Worm (Caenorhabditis elegans): ENCODE measurements around the gene M02G9.4.

The M02G9.4 gene

ce11 chrII:10325615-10326232 lies 8.6 kb downstream of the M02G9.4 start, which contains the start of gene appg-1:
Gene appg-1 (plus strand): TSS chrII:10326041.
- TF ChIP-seq jun-1 (tag; optimal IDR thresholded peaks at IDR 0.05) (no peak), aly-2 (tag; optimal IDR thresholded peaks at IDR 0.05) (no peak), nhr-77 (tag; optimal IDR thresholded peaks at IDR 0.05) (no peak), fkh-10 (GFP tag; optimal IDR thresholded peaks at IDR 0.05) (no peak), pha-4 (tag; optimal IDR thresholded peaks at IDR 0.05) (no peak), skn-1 (tag; optimal IDR thresholded peaks at IDR 0.05) (no peak), R02D3.7 (tag; optimal IDR thresholded peaks at IDR 0.05) (no peak), lsy-12 (tag; optimal IDR thresholded peaks at IDR 0.05) (no peak), tbx-2 (tag; optimal IDR thresholded peaks at IDR 0.05) (no peak), nhr-28 (tag; optimal IDR thresholded peaks at IDR 0.05) (no peak), nhr-76 (tag; optimal IDR thresholded peaks at IDR 0.05) (no peak), unc-62 (GFP tag; optimal IDR thresholded peaks at IDR 0.05) (no peak), nhr-67 (tag; optimal IDR thresholded peaks at IDR 0.05) (no peak), lin-15B (tag; optimal IDR thresholded peaks at IDR 0.05) (no peak), egl-27 (tag; optimal IDR thresholded peaks at IDR 0.05) (no peak), elt-3 (tag; optimal IDR thresholded peaks at IDR 0.05) (no peak), nfya-1 (tag; optimal IDR thresholded peaks at IDR 0.05; ENCODE audit: insufficient read depth) (no peak)

ce11 chrII:10329754-10330153 lies 12.6 kb downstream of the M02G9.4 start:
- TF ChIP-seq nfya-1 (tag; optimal IDR thresholded peaks at IDR 0.05; ENCODE audit: insufficient read depth) (no peak), nhr-11 (tag; optimal IDR thresholded peaks at IDR 0.05) (no peak), nhr-28 (tag; optimal IDR thresholded peaks at IDR 0.05) (no peak), snpc-4 (tag; optimal IDR thresholded peaks at IDR 0.05) (no peak), nhr-76 (tag; optimal IDR thresholded peaks at IDR 0.05) (no peak), skn-1 (tag; optimal IDR thresholded peaks at IDR 0.05) (no peak), tbx-2 (tag; optimal IDR thresholded peaks at IDR 0.05) (no peak), lsy-12 (tag; optimal IDR thresholded peaks at IDR 0.05) (no peak), nhr-237 (tag; optimal IDR thresholded peaks at IDR 0.05) (no peak), nhr-43 (tag; optimal IDR thresholded peaks at IDR 0.05; ENCODE audit: poor library complexity, severe bottlenecking) (no peak), pha-4 (tag; optimal IDR thresholded peaks at IDR 0.05) (no peak), nhr-77 (tag; optimal IDR thresholded peaks at IDR 0.05) (no peak), daf-12 (tag; optimal IDR thresholded peaks at IDR 0.05) (no peak), ama-1 (optimal IDR thresholded peaks at IDR 0.05) (no peak), mdl-1 (tag; optimal IDR thresholded peaks at IDR 0.05) (no peak), nhr-23 (tag; optimal IDR thresholded peaks at IDR 0.05) (no peak), egl-5 (tag; optimal IDR thresholded peaks at IDR 0.05) (no peak), unc-62 (GFP tag; optimal IDR thresholded peaks at IDR 0.05) (no peak), elt-2 (tag; optimal IDR thresholded peaks at IDR 0.05) (no peak)

- TF ChIP-seq eor-1 (tag; optimal IDR thresholded peaks at IDR 0.05) (no peak), nhr-77 (tag; optimal IDR thresholded peaks at IDR 0.05) (no peak), lsy-12 (tag; optimal IDR thresholded peaks at IDR 0.05) (no peak), ztf-11 (tag; optimal IDR thresholded peaks at IDR 0.05) (no peak), nfya-1 (tag; optimal IDR thresholded peaks at IDR 0.05; ENCODE audit: insufficient read depth) (no peak), nhr-76 (tag; optimal IDR thresholded peaks at IDR 0.05) (no peak), mdl-1 (tag; optimal IDR thresholded peaks at IDR 0.05) (no peak), fkh-2 (tag; optimal IDR thresholded peaks at IDR 0.05) (no peak), ceh-16 (tag; optimal IDR thresholded peaks at IDR 0.05) (no peak), egl-27 (tag; optimal IDR thresholded peaks at IDR 0.05) (no peak), unc-62 (GFP tag; optimal IDR thresholded peaks at IDR 0.05) (no peak), ceh-82 (tag; optimal IDR thresholded peaks at IDR 0.05) (no peak), nhr-237 (tag; optimal IDR thresholded peaks at IDR 0.05) (no peak), pqm-1 (tag; optimal IDR thresholded peaks at IDR 0.05) (no peak), elt-3 (tag; optimal IDR thresholded peaks at IDR 0.05) (no peak), elt-1 (tag; optimal IDR thresholded peaks at IDR 0.05) (no peak)
Measured at ce11 chrII:10345012-10345411, 27.9 kb downstream of the M02G9.4 start, which contains the start of gene pro-2. Gene pro-2 (minus strand): TSS chrII:10345112.

- no peak for TF ChIP-seq aly-2 (tag; optimal IDR thresholded peaks at IDR 0.05)
- no peak for TF ChIP-seq lsy-12 (tag; optimal IDR thresholded peaks at IDR 0.05)
- no peak for TF ChIP-seq nhr-43 (tag; optimal IDR thresholded peaks at IDR 0.05; ENCODE audit: poor library complexity, severe bottlenecking)
- TF ChIP-seq mml-1 (tag; optimal IDR thresholded peaks at IDR 0.05), result no peak
- no peak for TF ChIP-seq elt-1 (tag; optimal IDR thresholded peaks at IDR 0.05)
- TF ChIP-seq R02D3.7 (tag; optimal IDR thresholded peaks at IDR 0.05), result no peak
- TF ChIP-seq hmg-11 (tag; optimal IDR thresholded peaks at IDR 0.05), result no peak
- no peak for TF ChIP-seq nfya-1 (tag; optimal IDR thresholded peaks at IDR 0.05; ENCODE audit: insufficient read depth)
- TF ChIP-seq unc-62 (GFP tag; optimal IDR thresholded peaks at IDR 0.05), result no peak
Measured at ce11 chrII:10346075-10346474, 29.0 kb downstream of the M02G9.4 start, which contains the start of gene C07E3.10. Gene C07E3.10 (plus strand): TSS chrII:10346375.
